Fruit fly (Drosophila melanogaster): ENCODE results near the gene CG32163.

DNA sequence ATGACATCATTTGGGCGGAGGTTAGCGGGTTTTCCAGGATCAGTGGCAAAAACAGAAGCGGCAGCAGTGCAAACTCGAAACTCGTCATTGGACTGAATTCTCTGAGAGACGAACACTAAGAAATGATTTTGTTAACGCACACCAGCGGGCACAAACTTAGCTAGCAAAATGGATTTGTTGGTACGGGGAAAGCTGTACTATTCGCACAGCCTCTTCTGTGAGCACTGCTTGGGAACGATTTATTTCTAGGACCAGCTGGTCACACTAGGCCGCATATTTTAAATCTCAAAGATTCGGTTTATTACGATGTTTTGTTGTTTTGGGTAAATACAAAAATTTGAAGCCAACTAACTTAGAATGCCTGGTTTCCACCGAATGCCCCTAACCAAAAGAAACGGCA, 22.2 kb downstream of the CG32163 start, which contains the start of gene CG4098:
- peak; percentile 20 for TF ChIP-seq Sox102F (GFP tag; optimal IDR thresholded peaks at IDR 0.05)
- TF ChIP-seq CG8632 (GFP tag; optimal IDR thresholded peaks at IDR 0.05), result peak; percentile 22
- TF ChIP-seq Sox15 (GFP tag; optimal IDR thresholded peaks at IDR 0.05), result peak; percentile 1
- peak; percentile 36 for TF ChIP-seq Ets96B (tag; optimal IDR thresholded peaks at IDR 0.05)
- no peak for TF ChIP-seq Lpt (GFP tag; optimal IDR thresholded peaks at IDR 0.05)
- TF ChIP-seq CG6808 (GFP tag; optimal IDR thresholded peaks at IDR 0.05), result peak; percentile 10
- TF ChIP-seq CG6792 (GFP tag; optimal IDR thresholded peaks at IDR 0.05), result peak; percentile 44
- TF ChIP-seq esn (GFP tag; optimal IDR thresholded peaks at IDR 0.05), result peak; percentile 69
- peak; percentile 70 for TF ChIP-seq Hr39 (GFP tag; optimal IDR thresholded peaks at IDR 0.05)
